Fruit fly (Drosophila melanogaster): ENCODE data around the gene nau.

Gene nau

DNA sequence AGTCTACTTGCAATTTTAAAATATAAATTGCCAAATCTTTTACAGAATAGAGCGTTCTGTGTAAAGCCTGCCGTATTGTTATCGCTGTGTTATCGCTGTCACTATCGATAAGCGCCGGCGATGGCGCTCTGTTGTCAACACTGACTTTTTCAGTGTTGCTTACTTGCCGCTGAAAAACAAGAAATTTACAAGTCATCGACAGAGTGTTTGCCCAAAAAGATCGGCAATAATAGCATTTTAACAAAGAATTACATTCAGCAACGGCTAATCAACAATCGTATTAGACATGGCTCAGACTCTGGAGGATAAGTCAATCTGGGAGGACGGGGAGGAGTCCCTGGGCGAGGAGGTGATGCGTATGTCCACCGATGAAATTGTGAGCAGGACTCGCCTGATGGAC is 34.6 kb upstream of the nau start, which contains the start of the genes RanBP3 and Rpt5 (continued):
- no peak for TF ChIP-seq Dfd (GFP tag; optimal IDR thresholded peaks at IDR 0.05)
- TF ChIP-seq otp (GFP tag; IDR thresholded peaks at IDR 0.05): no peak
- no peak for TF ChIP-seq CG7839 (tag; optimal IDR thresholded peaks at IDR 0.05)
- TF ChIP-seq wek (GFP tag; optimal IDR thresholded peaks at IDR 0.05): no peak
- TF ChIP-seq CG31224 (GFP tag; IDR thresholded peaks at IDR 0.05): no peak
- TF ChIP-seq ATbp (GFP tag; optimal IDR thresholded peaks at IDR 0.05): no peak
- no peak for TF ChIP-seq pfk (GFP tag; optimal IDR thresholded peaks at IDR 0.05)
- peak; percentile 35; the same call in 1 of the 3 replicates for TF ChIP-seq dysf (GFP tag; IDR thresholded peaks at IDR 0.05)
- TF ChIP-seq lov (optimal IDR thresholded peaks at IDR 0.05): no peak
- no peak for TF ChIP-seq lov (GFP tag; IDR thresholded peaks at IDR 0.05)
- no peak for TF ChIP-seq CG3065 (GFP tag; optimal IDR thresholded peaks at IDR 0.05)
- peak; percentile 41 for TF ChIP-seq NK7.1 (GFP tag; optimal IDR thresholded peaks at IDR 0.05)
- no peak for TF ChIP-seq CG13775 (GFP tag; optimal IDR thresholded peaks at IDR 0.05)
- TF ChIP-seq CG7556 (GFP tag; optimal IDR thresholded peaks at IDR 0.05): peak; percentile 17
- peak; percentile 75 for TF ChIP-seq caup (GFP tag; optimal IDR thresholded peaks at IDR 0.05; ENCODE audit: severe bottlenecking)
- TF ChIP-seq Chrac-16 (GFP tag; optimal IDR thresholded peaks at IDR 0.05): peak; percentile 34
- no peak for TF ChIP-seq tgo (GFP tag; IDR thresholded peaks at IDR 0.05)
- TF ChIP-seq unpg (GFP tag; optimal IDR thresholded peaks at IDR 0.05): no peak
- TF ChIP-seq CG4424 (GFP tag; optimal IDR thresholded peaks at IDR 0.05): peak; percentile 31
- TF ChIP-seq crc (GFP tag; optimal IDR thresholded peaks at IDR 0.05): no peak
- TF ChIP-seq danr (GFP tag; IDR thresholded peaks at IDR 0.05): no peak
- no peak for TF ChIP-seq CG6654 (GFP tag; optimal IDR thresholded peaks at IDR 0.05)
- TF ChIP-seq CG12744 (GFP tag; optimal IDR thresholded peaks at IDR 0.05): peak; percentile 41
- TF ChIP-seq usp (GFP tag; optimal IDR thresholded peaks at IDR 0.05): no peak
- TF ChIP-seq zfh1 (GFP tag; IDR thresholded peaks at IDR 0.05): peak; percentile 38; the same call in 1 of the 3 replicates
- no peak for TF ChIP-seq Abd-B (GFP tag; optimal IDR thresholded peaks at IDR 0.05)
- peak; percentile 56 for TF ChIP-seq CG1647 (GFP tag; optimal IDR thresholded peaks at IDR 0.05)
- peak; percentile 44 for TF ChIP-seq CG9215 (GFP tag; IDR thresholded peaks at IDR 0.05)
- TF ChIP-seq CG7271 (tag; optimal IDR thresholded peaks at IDR 0.05): no peak
- no peak for TF ChIP-seq disco-r (GFP tag; optimal IDR thresholded peaks at IDR 0.05)
- no peak for TF ChIP-seq CG8281 (tag; optimal IDR thresholded peaks at IDR 0.05)
- TF ChIP-seq CG4328 (GFP tag; optimal IDR thresholded peaks at IDR 0.05): no peak
- TF ChIP-seq bbx (GFP tag; IDR thresholded peaks at IDR 0.05; ENCODE audit: partially characterized antibody): peak; percentile 92
- TF ChIP-seq psq (GFP tag; optimal IDR thresholded peaks at IDR 0.05): no peak
- peak; percentile 49 for TF ChIP-seq CG13296 (GFP tag; optimal IDR thresholded peaks at IDR 0.05)
- no peak for TF ChIP-seq salm (tag; optimal IDR thresholded peaks at IDR 0.05)
- peak; percentile 63 for TF ChIP-seq CG3163 (GFP tag; optimal IDR thresholded peaks at IDR 0.05)
- no peak for TF ChIP-seq sd (tag; optimal IDR thresholded peaks at IDR 0.05)
- peak; percentile 60; the same call in 1 of the 2 replicates for TF ChIP-seq CG32532 (GFP tag; IDR thresholded peaks at IDR 0.05)
- no peak for TF ChIP-seq D (optimal IDR thresholded peaks at IDR 0.05)
- no peak for TF ChIP-seq D (GFP tag; optimal IDR thresholded peaks at IDR 0.05)
- peak; percentile 69 for TF ChIP-seq CG17186 (GFP tag; optimal IDR thresholded peaks at IDR 0.05)
- no peak for TF ChIP-seq Hey (tag; optimal IDR thresholded peaks at IDR 0.05)
- TF ChIP-seq CG5245 (GFP tag; optimal IDR thresholded peaks at IDR 0.05): peak; percentile 7
- TF ChIP-seq ken (GFP tag; IDR thresholded peaks at IDR 0.05): peak; percentile 62; the same call in 1 of the 3 replicates
- TF ChIP-seq ranshi (GFP tag; IDR thresholded peaks at IDR 0.05): no peak
- no peak for TF ChIP-seq toy (GFP tag; IDR thresholded peaks at IDR 0.05)
- TF ChIP-seq zf30C (GFP tag; optimal IDR thresholded peaks at IDR 0.05): no peak
- no peak for TF ChIP-seq kah (GFP tag; optimal IDR thresholded peaks at IDR 0.05)
- no peak for TF ChIP-seq ewg (GFP tag; optimal IDR thresholded peaks at IDR 0.05)
- TF ChIP-seq CG8290 (GFP tag; optimal IDR thresholded peaks at IDR 0.05): no peak
- TF ChIP-seq CG8290 (tag; optimal IDR thresholded peaks at IDR 0.05): no peak
- TF ChIP-seq CG6765 (GFP tag; optimal IDR thresholded peaks at IDR 0.05): peak; percentile 26
